Fruit fly (Drosophila melanogaster): ENCODE results near the gene CG42752.

Gene CG42752

DNA sequence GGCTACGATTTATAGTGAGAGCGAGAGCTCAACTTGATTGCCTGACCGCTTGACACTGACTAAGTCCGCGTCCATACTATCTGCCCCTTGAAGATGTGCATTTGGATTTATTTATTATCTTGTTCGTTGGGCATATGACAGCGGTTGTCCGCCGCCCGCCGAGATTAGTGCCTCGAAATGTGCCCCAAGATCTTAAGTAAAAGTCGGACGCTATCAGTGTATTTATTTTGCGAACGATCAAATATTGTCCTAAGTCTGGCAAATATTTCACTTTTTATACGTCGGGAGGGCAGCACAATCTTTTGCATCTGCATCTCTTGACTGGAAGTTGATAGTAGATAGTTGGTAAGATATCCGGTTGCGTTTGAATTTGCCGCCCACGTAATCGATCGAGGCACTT lies 26.2 kb downstream of the CG42752 start, which contains the start of gene Irk3:
Gene Irk3 (minus strand): TSS at position 63 of the 400 bp plus-strand sequence.
- TF ChIP-seq CG1620 (GFP tag; optimal IDR thresholded peaks at IDR 0.05) (no peak), CG11617 (GFP tag; optimal IDR thresholded peaks at IDR 0.05) (peak; percentile 52), toe (GFP tag; optimal IDR thresholded peaks at IDR 0.05) (no peak), CG5204 (GFP tag; optimal IDR thresholded peaks at IDR 0.05) (no peak), Crg-1 (GFP tag; optimal IDR thresholded peaks at IDR 0.05) (no peak), cic (GFP tag; optimal IDR thresholded peaks at IDR 0.05) (peak; percentile 85), CG7045 (GFP tag; optimal IDR thresholded peaks at IDR 0.05) (peak; percentile 69), CG12768 (GFP tag; optimal IDR thresholded peaks at IDR 0.05) (peak; percentile 67), Hr96 (GFP tag; optimal IDR thresholded peaks at IDR 0.05) (no peak), CG7101 (tag; optimal IDR thresholded peaks at IDR 0.05) (peak; percentile 64), CG14711 (tag; optimal IDR thresholded peaks at IDR 0.05) (peak; percentile 33), Mnt (GFP tag; optimal IDR thresholded peaks at IDR 0.05) (peak; percentile 6), pad (GFP tag; optimal IDR thresholded peaks at IDR 0.05) (peak; percentile 7), tj (GFP tag; optimal IDR thresholded peaks at IDR 0.05) (no peak), cnc (optimal IDR thresholded peaks at IDR 0.05) (no peak), Clk (GFP tag; optimal IDR thresholded peaks at IDR 0.05) (no peak), ovo (GFP tag; optimal IDR thresholded peaks at IDR 0.05) (no peak), bab1 (GFP tag; optimal IDR thresholded peaks at IDR 0.05) (no peak), CG33017 (tag; optimal IDR thresholded peaks at IDR 0.05) (peak; percentile 73), kay (GFP tag; ENCODE audit: borderline replicate concordance) (no peak)

DNA sequence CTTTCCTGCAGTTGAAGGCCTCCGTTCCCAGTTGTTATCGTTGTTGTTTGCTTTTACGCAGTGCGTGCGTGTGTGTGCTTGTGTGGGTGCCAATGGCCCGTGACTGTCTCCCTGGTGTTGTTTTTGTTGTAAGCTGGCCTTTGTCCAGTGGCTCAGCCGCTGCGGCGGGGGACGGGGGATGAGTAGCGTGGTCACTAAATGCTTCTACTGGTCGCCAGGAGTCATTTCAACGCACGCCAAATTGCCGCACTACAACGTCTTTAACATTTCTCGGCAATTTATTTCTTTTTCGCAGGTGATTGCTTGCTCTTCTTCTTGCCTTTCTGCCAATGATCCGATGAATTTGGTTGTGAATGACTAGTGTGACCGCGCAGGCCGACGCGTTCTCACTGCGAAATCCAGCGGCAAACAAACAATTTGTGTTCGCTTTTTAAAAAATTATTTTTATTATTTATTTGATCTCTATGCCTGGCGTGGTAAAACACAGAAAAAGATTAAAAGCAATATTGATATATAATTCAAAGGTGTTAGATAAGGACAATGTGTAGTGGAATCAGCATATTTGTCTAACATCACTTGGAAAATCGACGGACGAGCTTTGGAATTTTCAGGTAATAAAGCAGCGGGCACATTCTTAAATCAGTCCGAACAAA lies 31.5 kb downstream of the CG42752 start, which contains the start of the genes Faf2 and Grip71:
Gene Faf2 (minus strand): TSS at position 450 of the 653 bp plus-strand sequence.
Gene Grip71 (plus strand): TSS at position 608 of the 653 bp plus-strand sequence.
- TF ChIP-seq Clk (GFP tag; optimal IDR thresholded peaks at IDR 0.05) (peak; percentile 52), CG7045 (GFP tag; optimal IDR thresholded peaks at IDR 0.05) (peak; percentile 79), ovo (GFP tag; optimal IDR thresholded peaks at IDR 0.05) (peak; percentile 72), Crg-1 (GFP tag; optimal IDR thresholded peaks at IDR 0.05) (peak; percentile 51), CG5204 (GFP tag; optimal IDR thresholded peaks at IDR 0.05) (peak; percentile 83), CG33017 (tag; optimal IDR thresholded peaks at IDR 0.05) (peak; percentile 76), Mnt (GFP tag; optimal IDR thresholded peaks at IDR 0.05) (peak; percentile 61), CG7101 (tag; optimal IDR thresholded peaks at IDR 0.05) (peak; percentile 83), CG11617 (GFP tag; optimal IDR thresholded peaks at IDR 0.05) (peak; percentile 71), cic (GFP tag; optimal IDR thresholded peaks at IDR 0.05) (no peak), cnc (optimal IDR thresholded peaks at IDR 0.05) (no peak), kay (GFP tag; ENCODE audit: borderline replicate concordance) (no peak), CG12768 (GFP tag; optimal IDR thresholded peaks at IDR 0.05) (peak; percentile 68), Hr96 (GFP tag; optimal IDR thresholded peaks at IDR 0.05) (peak; percentile 81), toe (GFP tag; optimal IDR thresholded peaks at IDR 0.05) (peak; percentile 91), bab1 (GFP tag; optimal IDR thresholded peaks at IDR 0.05) (peak; percentile 82), tj (GFP tag; optimal IDR thresholded peaks at IDR 0.05) (peak; percentile 47), pad (GFP tag; optimal IDR thresholded peaks at IDR 0.05) (peak; percentile 55), CG1620 (GFP tag; optimal IDR thresholded peaks at IDR 0.05) (peak; percentile 86), CG14711 (tag; optimal IDR thresholded peaks at IDR 0.05) (peak; percentile 75)

DNA sequence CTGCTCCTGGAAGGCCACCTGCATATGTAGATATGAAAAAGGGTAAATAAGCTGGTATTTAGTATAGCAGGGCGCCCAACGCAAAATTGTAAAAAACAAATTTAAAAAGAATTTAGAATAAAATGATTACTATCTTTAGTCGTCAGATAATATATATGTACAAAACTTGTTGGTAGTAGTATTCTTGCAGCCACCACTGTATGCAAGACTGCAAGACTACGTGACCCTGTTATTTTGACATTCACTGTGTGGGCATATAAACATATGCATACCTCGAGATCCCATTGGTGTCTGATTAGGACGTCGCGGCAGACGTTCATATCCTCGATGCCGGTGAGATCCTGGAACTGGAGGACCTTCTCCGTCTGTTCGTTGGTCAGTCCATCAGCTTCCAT lies 32.1 kb downstream of the CG42752 start:
- no peak for TF ChIP-seq pad (GFP tag; optimal IDR thresholded peaks at IDR 0.05)
- TF ChIP-seq cic (GFP tag; optimal IDR thresholded peaks at IDR 0.05), result peak; percentile 17

DNA sequence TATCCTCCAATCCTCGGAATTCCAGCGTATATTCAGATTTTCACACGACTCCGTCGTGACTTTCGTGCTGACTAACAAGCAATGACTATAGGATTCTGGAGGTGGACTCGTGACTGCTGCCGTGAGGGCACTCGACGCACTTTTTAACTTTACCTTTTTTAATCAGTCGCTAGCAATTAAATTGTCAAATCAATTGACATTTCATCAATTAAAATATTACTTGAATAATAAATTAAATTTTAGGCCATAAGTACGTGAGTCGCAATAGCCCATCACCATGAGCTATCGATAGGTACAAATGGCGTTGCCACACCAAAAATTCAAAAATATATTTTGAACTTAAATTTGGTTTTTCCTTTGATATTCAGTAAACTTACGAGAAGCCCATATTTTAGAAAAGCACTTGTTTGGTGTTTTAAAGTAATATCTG lies 34.3 kb downstream of the CG42752 start, which contains the start of gene Jwa:
Gene Jwa (minus strand): TSS at position 87 of the 430 bp plus-strand sequence.
- TF ChIP-seq cic (GFP tag; optimal IDR thresholded peaks at IDR 0.05), result peak; percentile 30
- TF ChIP-seq kay (GFP tag; ENCODE audit: borderline replicate concordance), result no peak
- TF ChIP-seq CG14711 (tag; optimal IDR thresholded peaks at IDR 0.05), result peak; percentile 71
- TF ChIP-seq bab1 (GFP tag; optimal IDR thresholded peaks at IDR 0.05), result peak; percentile 82
- TF ChIP-seq CG7045 (GFP tag; optimal IDR thresholded peaks at IDR 0.05), result peak; percentile 72
- peak; percentile 63 for TF ChIP-seq pad (GFP tag; optimal IDR thresholded peaks at IDR 0.05)
- peak; percentile 94 for TF ChIP-seq Mnt (GFP tag; optimal IDR thresholded peaks at IDR 0.05)
- TF ChIP-seq CG12768 (GFP tag; optimal IDR thresholded peaks at IDR 0.05), result peak; percentile 78
- peak; percentile 84 for TF ChIP-seq Clk (GFP tag; optimal IDR thresholded peaks at IDR 0.05)
- peak; percentile 82 for TF ChIP-seq tj (GFP tag; optimal IDR thresholded peaks at IDR 0.05)
- no peak for TF ChIP-seq cnc (optimal IDR thresholded peaks at IDR 0.05)
- TF ChIP-seq ovo (GFP tag; optimal IDR thresholded peaks at IDR 0.05), result peak; percentile 75
- peak; percentile 88 for TF ChIP-seq CG11617 (GFP tag; optimal IDR thresholded peaks at IDR 0.05)
- peak; percentile 89 for TF ChIP-seq CG33017 (tag; optimal IDR thresholded peaks at IDR 0.05)
- TF ChIP-seq Crg-1 (GFP tag; optimal IDR thresholded peaks at IDR 0.05), result peak; percentile 93
- TF ChIP-seq CG1620 (GFP tag; optimal IDR thresholded peaks at IDR 0.05), result peak; percentile 94
- TF ChIP-seq toe (GFP tag; optimal IDR thresholded peaks at IDR 0.05), result peak; percentile 91
- no peak for TF ChIP-seq Hr96 (GFP tag; optimal IDR thresholded peaks at IDR 0.05)
- TF ChIP-seq CG5204 (GFP tag; optimal IDR thresholded peaks at IDR 0.05), result no peak
- TF ChIP-seq CG7101 (tag; optimal IDR thresholded peaks at IDR 0.05), result peak; percentile 94

DNA sequence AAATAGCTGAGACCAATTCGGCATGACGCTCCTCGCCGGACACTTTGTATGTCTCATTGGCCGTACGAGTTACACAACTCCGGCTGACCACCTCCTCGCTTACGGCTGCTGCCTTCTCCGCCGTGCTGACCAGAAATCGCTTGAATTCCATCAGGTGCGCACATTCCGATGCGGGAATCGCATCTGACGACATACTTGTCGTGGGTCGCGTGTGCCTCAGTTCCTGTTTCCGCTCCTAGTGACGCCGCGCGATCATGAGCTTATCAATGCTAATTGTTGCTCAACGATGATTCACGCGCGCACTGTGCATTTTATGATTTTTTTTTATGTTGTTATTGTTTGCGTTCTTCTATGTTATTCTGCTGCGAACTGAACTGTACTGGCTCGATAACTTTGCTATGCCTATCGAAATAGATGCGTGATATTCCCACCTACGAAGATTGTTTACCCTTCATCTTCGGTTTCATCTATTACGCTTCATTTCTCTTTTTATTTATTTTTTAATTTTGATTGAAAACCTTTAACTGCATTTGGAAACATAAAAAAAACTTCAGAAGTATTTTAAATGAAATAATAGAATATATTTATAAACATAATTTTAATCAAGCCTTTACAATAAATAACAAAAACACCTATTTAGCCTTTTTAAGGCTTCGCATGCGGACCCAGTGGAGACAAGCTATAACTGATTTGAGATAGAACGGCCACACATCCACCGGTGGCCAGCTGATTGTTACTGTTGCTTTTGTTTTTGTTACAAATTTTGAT lies 37.0 kb downstream of the CG42752 start, which contains the start of the genes CG10376 and CG10343:
Gene CG10376 (minus strand): TSS at position 385 of the 768 bp plus-strand sequence.
Gene CG10343 (plus strand): TSS at position 753 of the 768 bp plus-strand sequence.
- TF ChIP-seq bab1 (GFP tag; optimal IDR thresholded peaks at IDR 0.05), result peak; percentile 83
- TF ChIP-seq toe (GFP tag; optimal IDR thresholded peaks at IDR 0.05), result no peak
- peak; percentile 85 for TF ChIP-seq CG33017 (tag; optimal IDR thresholded peaks at IDR 0.05)
- TF ChIP-seq tj (GFP tag; optimal IDR thresholded peaks at IDR 0.05), result peak; percentile 70
- TF ChIP-seq ovo (GFP tag; optimal IDR thresholded peaks at IDR 0.05), result peak; percentile 69
- peak; percentile 84 for TF ChIP-seq CG12768 (GFP tag; optimal IDR thresholded peaks at IDR 0.05)
- TF ChIP-seq CG1620 (GFP tag; optimal IDR thresholded peaks at IDR 0.05), result peak; percentile 64
- peak; percentile 52 for TF ChIP-seq Mnt (GFP tag; optimal IDR thresholded peaks at IDR 0.05)
- TF ChIP-seq Crg-1 (GFP tag; optimal IDR thresholded peaks at IDR 0.05), result peak; percentile 70
- TF ChIP-seq CG5204 (GFP tag; optimal IDR thresholded peaks at IDR 0.05), result no peak
- TF ChIP-seq kay (GFP tag; ENCODE audit: borderline replicate concordance), result no peak
- peak; percentile 76 for TF ChIP-seq CG14711 (tag; optimal IDR thresholded peaks at IDR 0.05)
- peak; percentile 89 for TF ChIP-seq CG7045 (GFP tag; optimal IDR thresholded peaks at IDR 0.05)
- peak; percentile 89 for TF ChIP-seq CG11617 (GFP tag; optimal IDR thresholded peaks at IDR 0.05)
- TF ChIP-seq Hr96 (GFP tag; optimal IDR thresholded peaks at IDR 0.05), result no peak
- peak; percentile 61 for TF ChIP-seq Clk (GFP tag; optimal IDR thresholded peaks at IDR 0.05)
- peak; percentile 91 for TF ChIP-seq CG7101 (tag; optimal IDR thresholded peaks at IDR 0.05)
- TF ChIP-seq cic (GFP tag; optimal IDR thresholded peaks at IDR 0.05), result peak; percentile 48
- TF ChIP-seq cnc (optimal IDR thresholded peaks at IDR 0.05), result no peak
- TF ChIP-seq pad (GFP tag; optimal IDR thresholded peaks at IDR 0.05), result peak; percentile 74
